Worm (Caenorhabditis elegans) whole organism, L2 larva: ENCODE data around the gene F07C4.6.
A peak's percentile ranks its signal among the peaks of the same experiment; 100 is the strongest.

Experiments used
- C34F6.9 ChIP-seq: fragments of 150-350 bp; optimal IDR thresholded peaks from 2 replicates; lab custom pipeline; 2014; ENCODE audit warnings: missing biosample characterization, missing genetic modification characterization
- F13H6.1 ChIP-seq: sonication (generic microtip); optimal IDR thresholded peaks from 2 replicates; lab custom pipeline; 2016; ENCODE audit warnings: missing genetic modification characterization, missing compliant biosample characterization
- R02D3.7 ChIP-seq: fragments of 150-350 bp; optimal IDR thresholded peaks from 2 replicates; lab custom pipeline; 2014; ENCODE audit warnings: missing biosample characterization, missing genetic modification characterization
- Y55F3AM.14 ChIP-seq: fragments of 200-800 bp; sonication (Bioruptor generic); optimal IDR thresholded peaks from 2 replicates; lab custom pipeline; 2018; ENCODE audit warnings: mild to moderate bottlenecking, missing genetic modification characterization, missing compliant biosample characterization
- ZK546.5 ChIP-seq: sonication (generic microtip); optimal IDR thresholded peaks from 2 replicates; lab custom pipeline; 2017; ENCODE audit warnings: missing biosample characterization, missing genetic modification characterization
- alr-1 ChIP-seq: fragments of 150-350 bp; optimal IDR thresholded peaks from 2 replicates; lab custom pipeline; 2014; ENCODE audit warnings: missing biosample characterization, missing genetic modification characterization
- aly-2 ChIP-seq: fragments of 150-350 bp; optimal IDR thresholded peaks from 2 replicates; lab custom pipeline; 2014; ENCODE audit warnings: missing biosample characterization, missing genetic modification characterization
- ama-1 ChIP-seq: fragments of 150-350 bp; optimal IDR thresholded peaks from 2 replicates; lab custom pipeline; 2018; ENCODE audit warnings: inconsistent platforms
- blmp-1 ChIP-seq: sonication (generic microtip); optimal IDR thresholded peaks from 2 replicates; lab custom pipeline; 2017; ENCODE audit warnings: missing genetic modification characterization, mild to moderate bottlenecking, missing compliant biosample characterization, antibody characterized with exemption, moderate library complexity; ENCODE audit not compliant: insufficient read depth
- ceh-16 ChIP-seq: fragments of 150-350 bp; optimal IDR thresholded peaks from 2 replicates; lab custom pipeline; 2014; ENCODE audit warnings: missing biosample characterization, missing genetic modification characterization
- ceh-82 ChIP-seq: fragments of 150-350 bp; optimal IDR thresholded peaks from 2 replicates; lab custom pipeline; 2014; ENCODE audit warnings: missing biosample characterization, missing genetic modification characterization
- crh-2 ChIP-seq: sonication (generic microtip); optimal IDR thresholded peaks from 2 replicates; lab custom pipeline; 2017; ENCODE audit warnings: missing biosample characterization, missing genetic modification characterization
- dmd-4 ChIP-seq: sonication (generic microtip); optimal IDR thresholded peaks from 2 replicates; lab custom pipeline; 2017; ENCODE audit warnings: missing biosample characterization, missing genetic modification characterization
- egl-27 ChIP-seq: sonication (generic microtip); optimal IDR thresholded peaks from 3 replicates; lab custom pipeline; 2017; ENCODE audit warnings: missing biosample characterization, missing genetic modification reagents, missing genetic modification characterization
- elt-1 ChIP-seq: fragments of 150-350 bp; optimal IDR thresholded peaks from 2 replicates; lab custom pipeline; 2014; ENCODE audit warnings: missing biosample characterization, missing genetic modification characterization
- elt-3 ChIP-seq: sonication (generic microtip); optimal IDR thresholded peaks from 2 replicates; lab custom pipeline; 2017; ENCODE audit warnings: missing biosample characterization, missing genetic modification characterization
- fos-1 ChIP-seq: fragments of 150-350 bp; optimal IDR thresholded peaks from 2 replicates; lab custom pipeline; 2014; ENCODE audit warnings: missing biosample characterization, missing genetic modification characterization
- gmeb-1 ChIP-seq: fragments of 150-350 bp; optimal IDR thresholded peaks from 2 replicates; lab custom pipeline; 2014; ENCODE audit warnings: missing biosample characterization, missing genetic modification characterization
- lin-11 ChIP-seq: fragments of 150-350 bp; sonication (generic microtip); optimal IDR thresholded peaks from 2 replicates; lab custom pipeline; 2014; ENCODE audit warnings: missing biosample characterization, missing genetic modification characterization, inconsistent platforms, mixed read lengths
- lin-13 ChIP-seq: fragments of 150-350 bp; optimal IDR thresholded peaks from 2 replicates; lab custom pipeline; 2014; ENCODE audit warnings: missing biosample characterization, missing genetic modification reagents, missing genetic modification characterization
- lin-39 ChIP-seq: fragments of 150-350 bp; optimal IDR thresholded peaks from 2 replicates; lab custom pipeline; 2014; ENCODE audit warnings: missing biosample characterization, missing genetic modification reagents, missing genetic modification characterization
- lsy-2 ChIP-seq, 2 experiments: fragments of 150-350 bp in 1 of 2; sonication (generic microtip) in 1 of 2; optimal IDR thresholded peaks; 2 replicates each; lab custom pipeline; 2014 to 2017; ENCODE audit warnings: missing biosample characterization in 2 of 2, missing genetic modification characterization in 2 of 2
- mab-5 ChIP-seq: fragments of 150-350 bp; optimal IDR thresholded peaks from 2 replicates; lab custom pipeline; 2014; ENCODE audit warnings: missing biosample characterization, missing genetic modification characterization
- mbf-1 ChIP-seq: sonication (generic microtip); optimal IDR thresholded peaks from 2 replicates; lab custom pipeline; 2017; ENCODE audit warnings: missing biosample characterization, missing genetic modification characterization
- mdl-1 ChIP-seq, 2 experiments: fragments of 150-350 bp in 1 of 2; sonication (generic microtip) in 1 of 2; optimal IDR thresholded peaks; 2 replicates each; lab custom pipeline; 2017; ENCODE audit warnings: missing biosample characterization in 2 of 2, missing genetic modification characterization in 2 of 2
- nhr-10 ChIP-seq: sonication (generic microtip); optimal IDR thresholded peaks from 2 replicates; lab custom pipeline; 2017; ENCODE audit warnings: missing biosample characterization, missing genetic modification characterization
- nhr-11 ChIP-seq: fragments of 150-350 bp; optimal IDR thresholded peaks from 2 replicates; lab custom pipeline; 2014; ENCODE audit warnings: missing biosample characterization, missing genetic modification characterization
- nhr-12 ChIP-seq: fragments of 150-350 bp; optimal IDR thresholded peaks from 2 replicates; lab custom pipeline; 2014; ENCODE audit warnings: missing biosample characterization, missing genetic modification characterization
- nhr-129 ChIP-seq: fragments of 150-350 bp; optimal IDR thresholded peaks from 2 replicates; lab custom pipeline; 2014; ENCODE audit warnings: missing biosample characterization, missing genetic modification characterization
- nhr-21 ChIP-seq: fragments of 150-350 bp; optimal IDR thresholded peaks from 2 replicates; lab custom pipeline; 2014; ENCODE audit warnings: missing biosample characterization, missing genetic modification characterization
- nhr-23 ChIP-seq: fragments of 150-350 bp; optimal IDR thresholded peaks from 2 replicates; lab custom pipeline; 2014; ENCODE audit warnings: missing biosample characterization, missing genetic modification reagents, missing genetic modification characterization
- nhr-237 ChIP-seq: fragments of 150-350 bp; optimal IDR thresholded peaks from 2 replicates; lab custom pipeline; 2014; ENCODE audit warnings: missing biosample characterization, missing genetic modification characterization
- nhr-25 ChIP-seq: fragments of 150-350 bp; sonication (generic microtip); optimal IDR thresholded peaks from 3 replicates; lab custom pipeline; 2014; ENCODE audit warnings: missing biosample characterization, missing genetic modification characterization
- nhr-6 ChIP-seq: fragments of 150-350 bp; optimal IDR thresholded peaks from 2 replicates; lab custom pipeline; 2014; ENCODE audit warnings: missing biosample characterization, missing genetic modification characterization
- nhr-77 ChIP-seq: fragments of 150-350 bp; optimal IDR thresholded peaks from 2 replicates; lab custom pipeline; 2014; ENCODE audit warnings: missing biosample characterization, missing genetic modification characterization
- peb-1 ChIP-seq: fragments of 150-350 bp; optimal IDR thresholded peaks from 2 replicates; lab custom pipeline; 2014; ENCODE audit warnings: missing biosample characterization, missing genetic modification characterization
- sem-4 ChIP-seq: fragments of 150-350 bp; optimal IDR thresholded peaks from 2 replicates; lab custom pipeline; 2014; ENCODE audit warnings: missing biosample characterization, missing genetic modification reagents, missing genetic modification characterization
- skn-1 ChIP-seq: sonication (generic microtip); optimal IDR thresholded peaks from 2 replicates; lab custom pipeline; 2017; ENCODE audit warnings: missing biosample characterization, missing genetic modification characterization
- sma-3 ChIP-seq: sonication (generic microtip); optimal IDR thresholded peaks from 2 replicates; lab custom pipeline; 2016; ENCODE audit warnings: missing genetic modification reagents, missing genetic modification characterization, missing compliant biosample characterization
- sma-9 ChIP-seq, 2 experiments: fragments of 150-350 bp in 1 of 2; sonication (generic microtip) in 1 of 2; optimal IDR thresholded peaks; 2 replicates each; lab custom pipeline; 2014 to 2016; ENCODE audit warnings: missing genetic modification characterization in 2 of 2, mild to moderate bottlenecking in 1 of 2, missing biosample characterization in 1 of 2, missing compliant biosample characterization in 1 of 2, missing genetic modification reagents in 1 of 2, moderate library complexity in 1 of 2
- snpc-4 ChIP-seq: fragments of 150-350 bp; optimal IDR thresholded peaks from 2 replicates; lab custom pipeline; 2014; ENCODE audit warnings: missing biosample characterization, missing genetic modification characterization
- unc-39 ChIP-seq: fragments of 150-350 bp; optimal IDR thresholded peaks from 2 replicates; lab custom pipeline; 2014; ENCODE audit warnings: missing biosample characterization, missing genetic modification characterization
- unc-55 ChIP-seq: fragments of 150-350 bp; sonication (generic microtip); optimal IDR thresholded peaks from 3 replicates; lab custom pipeline; 2014; ENCODE audit warnings: missing biosample characterization, missing genetic modification reagents, missing genetic modification characterization
- unc-62 ChIP-seq: fragments of 150-350 bp; optimal IDR thresholded peaks from 2 replicates; lab custom pipeline; 2014; ENCODE audit warnings: missing biosample characterization, missing genetic modification reagents, missing genetic modification characterization
- zag-1 ChIP-seq: fragments of 150-350 bp; optimal IDR thresholded peaks from 2 replicates; lab custom pipeline; 2014; ENCODE audit warnings: missing biosample characterization, missing genetic modification characterization
- ztf-1 ChIP-seq: fragments of 200-800 bp; sonication (Bioruptor generic); conservative IDR thresholded peaks from 2 replicates; pipeline ENCODE4 v1.3.6; 2022; ENCODE audit warnings: missing genetic modification characterization, missing compliant biosample characterization
- ztf-11 ChIP-seq: sonication (generic microtip); optimal IDR thresholded peaks from 2 replicates; lab custom pipeline; 2017; ENCODE audit warnings: missing biosample characterization, missing genetic modification characterization
- ztf-4 ChIP-seq: fragments of 150-350 bp; optimal IDR thresholded peaks from 2 replicates; lab custom pipeline; 2014; ENCODE audit warnings: missing biosample characterization, missing genetic modification characterization

F07C4.6 gene

ce11 chrV:7587637-7588036 is 39.0 kb upstream of the F07C4.6 start, which contains the start of the genes F19F10.11 and C50E3.5:
TSS of gene F19F10.11 (minus strand) at chrV:7587704.
TSS of gene C50E3.5 (plus strand) at chrV:7587996.
- peak; percentile 81 for TF ChIP-seq unc-55 (GFP tag; lab: Kevin White, UChicago)
- no peak for TF ChIP-seq dmd-4 (tag; lab: Kevin White, UChicago)
- TF ChIP-seq crh-2 (tag; lab: Kevin White, UChicago) = peak; percentile 64
- TF ChIP-seq nhr-12 (tag; lab: Kevin White, UChicago) = no peak
- TF ChIP-seq ama-1 (lab: Kevin White, UChicago) = no peak
- peak; percentile 74 for TF ChIP-seq gmeb-1 (tag; lab: Kevin White, UChicago)
- no peak for TF ChIP-seq nhr-77
- TF ChIP-seq mbf-1 (tag; lab: Kevin White, UChicago) = no peak
- TF ChIP-seq nhr-23 (tag; lab: Kevin White, UChicago) = no peak
- TF ChIP-seq elt-3 = no peak
- peak; percentile 63 for TF ChIP-seq sem-4 (tag; lab: Kevin White, UChicago)
- no peak for TF ChIP-seq nhr-11
- TF ChIP-seq unc-62 (GFP tag; lab: Kevin White, UChicago) = no peak
- TF ChIP-seq ztf-1 (GFP tag; lab: Robert Waterston, UW) = no peak
- TF ChIP-seq Y55F3AM.14 (GFP tag; lab: Kevin White, UChicago) = no peak
- no peak for TF ChIP-seq elt-1 (tag; lab: Kevin White, UChicago)
- no peak for TF ChIP-seq ztf-4 (tag; lab: Kevin White, UChicago)
- peak; percentile 35 for TF ChIP-seq F13H6.1 (tag; lab: Kevin White, UChicago)
- no peak for TF ChIP-seq mdl-1 (tag; optimal IDR thresholded peaks at IDR 0.05; lab: Kevin White, UChicago)
- no peak for TF ChIP-seq peb-1 (tag; lab: Kevin White, UChicago)
- no peak for TF ChIP-seq ztf-11 (tag; lab: Kevin White, UChicago)
- no peak for TF ChIP-seq nhr-25 (tag; lab: Kevin White, UChicago)
- no peak for TF ChIP-seq egl-27 (tag; lab: Kevin White, UChicago)
- TF ChIP-seq nhr-129 (tag; lab: Kevin White, UChicago) = no peak
- TF ChIP-seq unc-39 (tag; lab: Kevin White, UChicago) = no peak
- no peak for TF ChIP-seq zag-1 (tag; lab: Kevin White, UChicago)
- no peak for TF ChIP-seq mab-5
- no peak for TF ChIP-seq blmp-1 (tag; lab: Kevin White, UChicago)
- TF ChIP-seq C34F6.9 (tag; lab: Kevin White, UChicago) = peak; percentile 82
- TF ChIP-seq ceh-82 (tag; lab: Kevin White, UChicago) = no peak
- TF ChIP-seq alr-1 (tag; lab: Kevin White, UChicago) = no peak
- no peak for TF ChIP-seq lin-13 (GFP tag; lab: Kevin White, UChicago)
- TF ChIP-seq nhr-10 (tag; lab: Kevin White, UChicago) = no peak
- no peak for TF ChIP-seq ZK546.5
- TF ChIP-seq ceh-16 (tag; lab: Kevin White, UChicago) = no peak
- no peak for TF ChIP-seq skn-1 (tag; lab: Kevin White, UChicago)
- TF ChIP-seq nhr-21 (tag; lab: Kevin White, UChicago) = no peak
- peak; percentile 26 to 82 for TF ChIP-seq lsy-2 (tag; optimal IDR thresholded peaks at IDR 0.05; lab: Kevin White, UChicago)
- TF ChIP-seq R02D3.7 (tag; lab: Kevin White, UChicago) = no peak
- no peak for TF ChIP-seq aly-2 (tag; lab: Kevin White, UChicago)
- peak; percentile 60 for TF ChIP-seq sma-3 (GFP tag; lab: Kevin White, UChicago)
- no peak for TF ChIP-seq nhr-237 (tag; lab: Kevin White, UChicago)
- TF ChIP-seq snpc-4 (tag; lab: Kevin White, UChicago) = peak; percentile 30
- TF ChIP-seq sma-9 (GFP tag; optimal IDR thresholded peaks at IDR 0.05; lab: Kevin White, UChicago) = peak; percentile 57
- no peak for TF ChIP-seq sma-9 (tag; optimal IDR thresholded peaks at IDR 0.05; lab: Kevin White, UChicago)
- no peak for TF ChIP-seq lin-39 (tag; lab: Kevin White, UChicago)
- TF ChIP-seq fos-1 (tag; lab: Kevin White, UChicago) = peak; percentile 13
- no peak for TF ChIP-seq lin-11 (tag; lab: Kevin White, UChicago)
- TF ChIP-seq nhr-6 (tag; lab: Kevin White, UChicago) = peak; percentile 31
